Worm (Caenorhabditis elegans): ENCODE measurements around the gene har-1.

The har-1 gene

ce11 chrIII:4115085-4115484 is 36.8 kb upstream of the har-1 start, which contains the start of gene unc-103:
unc-103 (plus strand) TSS chrIII:4115385.
- no peak for TF ChIP-seq mef-2 (tag; optimal IDR thresholded peaks at IDR 0.05)
- TF ChIP-seq nhr-20 (tag; optimal IDR thresholded peaks at IDR 0.05), result no peak
- TF ChIP-seq pag-3 (tag; optimal IDR thresholded peaks at IDR 0.05; ENCODE audit: borderline replicate concordance, insufficient read depth), result no peak
- no peak for TF ChIP-seq tbx-2 (tag; optimal IDR thresholded peaks at IDR 0.05)
- TF ChIP-seq efl-1 (optimal IDR thresholded peaks at IDR 0.05), result no peak
- TF ChIP-seq efl-1 (GFP tag; optimal IDR thresholded peaks at IDR 0.05 in 1 of 2), result peak in 1 of 2 experiments; percentile 9
- TF ChIP-seq nhr-84 (tag; optimal IDR thresholded peaks at IDR 0.05), result no peak
- TF ChIP-seq C04F5.9 (tag; optimal IDR thresholded peaks at IDR 0.05), result no peak

- TF ChIP-seq fkh-4 (tag; optimal IDR thresholded peaks at IDR 0.05; ENCODE audit: borderline replicate concordance), result no peak
- TF ChIP-seq lin-14 (GFP tag; optimal IDR thresholded peaks at IDR 0.05), result peak; percentile 45
- peak; percentile 32 for TF ChIP-seq egl-13 (tag; optimal IDR thresholded peaks at IDR 0.05)
- TF ChIP-seq egl-27 (tag; optimal IDR thresholded peaks at IDR 0.05), result no peak
- no peak for TF ChIP-seq ceh-63 (GFP tag; optimal IDR thresholded peaks at IDR 0.05)
Observed at ce11 chrIII:4119736-4120135, 32.1 kb upstream of the har-1 start.

- peak; percentile 7 for TF ChIP-seq nhr-85 (tag)
- peak in 1 of 3 experiments; percentile 3 for TF ChIP-seq dpl-1 (GFP tag; optimal IDR thresholded peaks at IDR 0.05)
- no peak for TF ChIP-seq efl-1 (optimal IDR thresholded peaks at IDR 0.05)
- TF ChIP-seq efl-1 (GFP tag; optimal IDR thresholded peaks at IDR 0.05 in 1 of 2), result peak; percentile 28 to 35
- no peak for TF ChIP-seq mep-1 (tag; optimal IDR thresholded peaks at IDR 0.05)
Observed at ce11 chrIII:4120386-4120785, 31.5 kb upstream of the har-1 start.

- TF ChIP-seq lin-13 (GFP tag; optimal IDR thresholded peaks at IDR 0.05) (no peak), lin-14 (GFP tag; optimal IDR thresholded peaks at IDR 0.05) (peak; percentile 12), Y116A8C.19 (tag; optimal IDR thresholded peaks at IDR 0.05; ENCODE audit: borderline replicate concordance) (no peak), fkh-10 (GFP tag; optimal IDR thresholded peaks at IDR 0.05) (peak; percentile 48)
Observed at ce11 chrIII:4123277-4123676, 28.6 kb upstream of the har-1 start.

- no peak for TF ChIP-seq tlp-1 (tag; optimal IDR thresholded peaks at IDR 0.05)
- no peak for TF ChIP-seq nhr-84 (tag; optimal IDR thresholded peaks at IDR 0.05)
- TF ChIP-seq nhr-28 (tag; optimal IDR thresholded peaks at IDR 0.05), result no peak
- TF ChIP-seq alr-1 (tag; optimal IDR thresholded peaks at IDR 0.05; ENCODE audit: borderline replicate concordance), result no peak
- no peak for TF ChIP-seq swsn-7 (tag; optimal IDR thresholded peaks at IDR 0.05)
- TF ChIP-seq ces-1 (GFP tag; optimal IDR thresholded peaks at IDR 0.05), result no peak
- no peak for TF ChIP-seq blmp-1 (tag; optimal IDR thresholded peaks at IDR 0.05)
- no peak for TF ChIP-seq lin-15B (tag; optimal IDR thresholded peaks at IDR 0.05)
- TF ChIP-seq ztf-4 (tag; optimal IDR thresholded peaks at IDR 0.05), result no peak
- TF ChIP-seq nhr-85 (tag), result peak; percentile 40
- TF ChIP-seq nhr-90 (tag; optimal IDR thresholded peaks at IDR 0.05; ENCODE audit: poor library complexity), result no peak
- peak; percentile 4 for TF ChIP-seq lin-14 (GFP tag; optimal IDR thresholded peaks at IDR 0.05)
- no peak for TF ChIP-seq efl-1 (optimal IDR thresholded peaks at IDR 0.05)
- peak in 1 of 2 experiments; percentile 31 for TF ChIP-seq efl-1 (GFP tag; optimal IDR thresholded peaks at IDR 0.05 in 1 of 2)
Observed at ce11 chrIII:4123900-4124299, 28.0 kb upstream of the har-1 start.

ce11 chrIII:4131814-4132555 is 19.9 kb upstream of the har-1 start:
- TF ChIP-seq ces-1 (GFP tag; optimal IDR thresholded peaks at IDR 0.05) (peak; percentile 56), vab-15 (tag; optimal IDR thresholded peaks at IDR 0.05) (no peak), fkh-10 (GFP tag; optimal IDR thresholded peaks at IDR 0.05) (peak; percentile 72), lin-14 (GFP tag; optimal IDR thresholded peaks at IDR 0.05) (peak; percentile 60), aha-1 (tag; optimal IDR thresholded peaks at IDR 0.05) (no peak)
